Worm (Caenorhabditis elegans) whole organism, L3 larva: Measurements from ENCODE around the gene hum-5.

Source experiments
- aly-2 ChIP-seq: fragments of 150-350 bp; optimal IDR thresholded peaks from 2 replicates; lab custom pipeline; 2014; ENCODE audit warnings: missing biosample characterization, missing genetic modification characterization
- ceh-28 ChIP-seq: fragments of 150-350 bp; optimal IDR thresholded peaks from 2 replicates; lab custom pipeline; 2014; ENCODE audit warnings: missing biosample characterization, missing genetic modification reagents, missing genetic modification characterization
- ceh-82 ChIP-seq: fragments of 150-350 bp; optimal IDR thresholded peaks from 2 replicates; lab custom pipeline; 2014; ENCODE audit warnings: missing biosample characterization, missing genetic modification characterization
- elt-3 ChIP-seq, 3 experiments: fragments of 150-350 bp in 1 of 3; sonication (generic microtip) in 2 of 3; optimal IDR thresholded peaks; 2 replicates in 2 of 3; 4 replicates in 1 of 3; lab custom pipeline; 2014 to 2017; ENCODE audit warnings: missing biosample characterization in 3 of 3, missing genetic modification characterization in 3 of 3
- fkh-10 ChIP-seq: sonication (generic microtip); optimal IDR thresholded peaks from 2 replicates; lab custom pipeline; 2017; ENCODE audit warnings: missing biosample characterization, missing genetic modification reagents, missing genetic modification characterization
- fos-1 ChIP-seq: fragments of 150-350 bp; optimal IDR thresholded peaks from 2 replicates; lab custom pipeline; 2014; ENCODE audit warnings: missing biosample characterization, missing genetic modification characterization
- nfya-1 ChIP-seq: sonication (generic microtip); optimal IDR thresholded peaks from 2 replicates; lab custom pipeline; 2017; ENCODE audit warnings: missing genetic modification characterization, mild to moderate bottlenecking, missing compliant biosample characterization, antibody characterized with exemption, moderate library complexity; ENCODE audit not compliant: insufficient read depth
- nhr-25 ChIP-seq: sonication (generic microtip); optimal IDR thresholded peaks from 2 replicates; lab custom pipeline; 2017; ENCODE audit warnings: missing biosample characterization, missing genetic modification characterization
- pqm-1 ChIP-seq: fragments of 150-350 bp; optimal IDR thresholded peaks from 2 replicates; lab custom pipeline; 2017; ENCODE audit warnings: missing biosample characterization, missing genetic modification characterization, inconsistent platforms
- tbx-2 ChIP-seq: sonication (generic microtip); optimal IDR thresholded peaks from 2 replicates; lab custom pipeline; 2016; ENCODE audit warnings: mild to moderate bottlenecking, missing genetic modification characterization, missing compliant biosample characterization
- unc-62 ChIP-seq: fragments of 150-350 bp; sonication (generic microtip); optimal IDR thresholded peaks from 4 replicates; lab custom pipeline; 2014; ENCODE audit warnings: missing biosample characterization, missing genetic modification reagents, missing genetic modification characterization
- zag-1 ChIP-seq: fragments of 150-350 bp; optimal IDR thresholded peaks from 2 replicates; lab custom pipeline; 2014; ENCODE audit warnings: missing biosample characterization, missing genetic modification characterization

ce11 chrIII:4060019-4060418 lies 23.4 kb upstream of the hum-5 start, which contains the start of gene his-70:
- no peak for TF ChIP-seq tbx-2
- no peak for TF ChIP-seq elt-3 (tag; optimal IDR thresholded peaks at IDR 0.05; lab: Kevin White, UChicago)
- no peak for TF ChIP-seq pqm-1 (tag; lab: Kevin White, UChicago)
- no peak for TF ChIP-seq nhr-25 (tag; lab: Kevin White, UChicago)
- TF ChIP-seq fos-1 (tag; lab: Kevin White, UChicago) = no peak
- TF ChIP-seq ceh-28 = no peak
- no peak for TF ChIP-seq unc-62 (GFP tag; lab: Kevin White, UChicago)
- no peak for TF ChIP-seq zag-1
- TF ChIP-seq nfya-1 (tag; lab: Kevin White, UChicago) = no peak
- no peak for TF ChIP-seq ceh-82 (tag; lab: Kevin White, UChicago)
- TF ChIP-seq aly-2 = no peak
- no peak for TF ChIP-seq fkh-10 (GFP tag; lab: Kevin White, UChicago)
